Worm (Caenorhabditis elegans) whole organism, dauer: ENCODE measurements around the gene fum-1.

ENCODE experiments used
- unc-62 ChIP-seq: sonication (generic microtip); optimal IDR thresholded peaks from 2 replicates; lab custom pipeline; 2017; ENCODE audit warnings: missing biosample characterization, missing genetic modification reagents, missing genetic modification characterization

Gene fum-1

DNA sequence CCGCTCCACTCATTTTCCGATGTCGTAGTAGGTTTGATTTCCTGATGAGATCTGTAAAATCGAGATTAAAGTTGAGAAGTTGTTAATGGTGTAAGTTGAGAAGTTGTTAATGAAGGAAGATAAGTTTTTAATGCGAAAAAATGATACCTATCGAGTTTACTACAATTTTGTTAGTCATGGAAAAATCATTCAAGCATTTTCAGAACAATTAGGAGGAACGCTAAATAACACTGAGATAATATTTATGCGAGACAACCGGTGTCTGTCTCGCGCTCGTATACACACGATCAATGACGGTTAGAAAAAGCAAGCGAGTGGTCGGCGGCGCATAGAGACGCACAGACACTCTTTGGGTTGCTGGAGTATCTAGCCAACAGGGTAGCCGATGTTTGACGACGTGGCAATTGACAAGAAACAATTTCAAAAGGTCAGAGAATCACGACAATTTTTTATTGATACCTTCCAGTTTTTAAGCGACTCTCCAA is 32.4 kb downstream of the fum-1 start, which contains the start of gene cgh-1:
Gene cgh-1, minus strand, starts transcription at position 51 of the 485 bp plus-strand sequence.
- no peak for TF ChIP-seq unc-62 (GFP tag; lab: Kevin White, UChicago)

ce11 chrIII:7498346-7498745 is 32.9 kb downstream of the fum-1 start:
- TF ChIP-seq unc-62 (GFP tag; lab: Kevin White, UChicago) = no peak

- no peak for TF ChIP-seq unc-62 (GFP tag; lab: Kevin White, UChicago)
Observed at ce11 chrIII:7499421-7499902, 34.1 kb downstream of the fum-1 start, which contains the start of the genes C07H6.9 and sap-140. Gene C07H6.9, minus strand, starts transcription at chrIII:7499471. Gene sap-140, plus strand, starts transcription at chrIII:7499738.

DNA sequence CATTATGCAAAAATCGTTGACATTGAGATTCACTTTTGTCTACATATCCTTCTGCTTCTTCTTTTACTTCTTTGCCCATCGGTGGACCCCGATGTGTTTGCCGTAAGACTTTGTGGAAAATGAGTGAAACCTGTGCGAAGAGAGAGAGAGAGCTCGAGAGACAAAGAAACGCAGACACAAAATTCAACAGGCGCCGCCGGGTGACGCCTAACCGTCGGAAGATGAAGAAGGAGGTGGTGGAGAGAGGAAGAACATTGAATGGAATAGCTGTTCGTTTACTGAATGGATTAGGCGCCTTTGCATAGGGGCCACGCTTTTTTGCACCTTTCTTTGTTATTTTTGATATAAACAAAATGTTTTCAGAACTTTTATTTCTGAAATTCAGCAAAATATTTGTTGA is 41.6 kb downstream of the fum-1 start:
- no peak for TF ChIP-seq unc-62 (GFP tag; lab: Kevin White, UChicago)

DNA sequence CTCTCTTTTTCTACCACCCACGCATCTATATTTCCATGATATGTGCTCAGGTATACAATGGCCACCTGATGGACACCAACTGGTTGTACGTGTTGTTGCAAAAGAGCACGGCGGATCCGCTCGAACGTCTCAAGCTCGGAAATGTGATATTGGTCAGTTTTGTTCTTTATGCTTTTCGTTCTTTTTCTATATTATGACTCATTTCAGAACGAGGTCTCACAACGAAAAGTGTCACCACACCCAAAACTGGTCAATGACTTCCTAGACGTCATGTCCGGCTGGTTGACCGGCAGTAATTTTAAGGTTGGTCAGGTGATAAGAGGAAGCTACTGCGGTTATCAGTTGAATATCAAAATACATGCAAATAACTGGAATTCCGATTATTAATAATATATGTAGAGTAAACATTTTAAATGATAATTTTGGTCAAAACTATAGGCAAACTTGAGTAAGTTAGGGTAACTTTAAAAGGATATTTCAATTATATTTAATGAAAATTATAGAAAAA is 42.8 kb downstream of the fum-1 start, which contains the start of gene cls-1:
Gene cls-1, plus strand, starts transcription at position 51 of the 508 bp plus-strand sequence.
- TF ChIP-seq unc-62 (GFP tag; lab: Kevin White, UChicago) = no peak
